Worm (Caenorhabditis elegans) whole organism, L4 larva: ENCODE results near the gene ZK370.4.
A peak's percentile ranks its signal among the peaks of the same experiment; 100 is the strongest.

ENCODE experiments used
- F10B5.3 ChIP-seq: sonication (generic microtip); optimal IDR thresholded peaks from 2 replicates; lab custom pipeline; 2016; ENCODE audit warnings: mild to moderate bottlenecking, missing genetic modification characterization, missing compliant biosample characterization
- R02D3.7 ChIP-seq: fragments of 150-350 bp; sonication (generic microtip); optimal IDR thresholded peaks from 3 replicates; lab custom pipeline; 2014; ENCODE audit warnings: missing biosample characterization, missing genetic modification characterization
- T20F7.1 ChIP-seq: fragments of 200-800 bp; sonication (Bioruptor generic); optimal IDR thresholded peaks from 2 replicates; lab custom pipeline; 2018; ENCODE audit warnings: mild to moderate bottlenecking, missing genetic modification characterization, missing compliant biosample characterization
- Y48G9A.11 ChIP-seq: fragments of 200-800 bp; sonication (Bioruptor generic); IDR thresholded peaks from 2 replicates; pipeline ENCODE4 v1.3.6; 2022; ENCODE audit warnings: missing genetic modification reagents, missing genetic modification characterization, missing compliant biosample characterization
- Y5F2A.4 ChIP-seq: fragments of 200-800 bp; sonication (Bioruptor generic); optimal IDR thresholded peaks from 2 replicates; lab custom pipeline; 2018; ENCODE audit warnings: mild to moderate bottlenecking, missing genetic modification characterization, missing compliant biosample characterization
- ZK337.2 ChIP-seq: fragments of 200-800 bp; sonication (Bioruptor generic); IDR thresholded peaks from 2 replicates; pipeline ENCODE4 v1.3.6; 2022; ENCODE audit warnings: missing genetic modification reagents, missing genetic modification characterization, missing compliant biosample characterization
- aha-1 ChIP-seq: fragments of 150-350 bp; peaks from one replicate; lab custom pipeline; 2014; ENCODE audit warnings: missing biosample characterization, missing genetic modification characterization
- arid-1 ChIP-seq: fragments of 200-800 bp; sonication (Bioruptor generic); conservative IDR thresholded peaks from 2 replicates; pipeline ENCODE4 v1.3.6; 2022; ENCODE audit warnings: missing genetic modification reagents, missing genetic modification characterization, missing compliant biosample characterization
- ceh-32 ChIP-seq: sonication (generic microtip); optimal IDR thresholded peaks from 2 replicates; lab custom pipeline; 2016; ENCODE audit warnings: mild to moderate bottlenecking, missing genetic modification characterization, missing compliant biosample characterization; ENCODE audit not compliant: poor library complexity
- ceh-62 ChIP-seq: sonication (generic microtip); optimal IDR thresholded peaks from 2 replicates; lab custom pipeline; 2017; ENCODE audit warnings: missing biosample characterization, missing genetic modification characterization
- cey-2 ChIP-seq: sonication (generic microtip); optimal IDR thresholded peaks from 3 replicates; lab custom pipeline; 2017; ENCODE audit warnings: missing genetic modification characterization, mild to moderate bottlenecking, missing compliant biosample characterization, antibody characterized with exemption, borderline replicate concordance; ENCODE audit not compliant: insufficient read depth
- ctbp-1 ChIP-seq: fragments of 200-800 bp; sonication (Bioruptor generic); IDR thresholded peaks from 2 replicates; pipeline ENCODE4 v1.3.6; 2022; ENCODE audit warnings: missing genetic modification reagents, missing genetic modification characterization, missing compliant biosample characterization
- daf-16 ChIP-seq, 3 experiments: sonication (generic microtip); optimal IDR thresholded peaks; 2 replicates each; lab custom pipeline; 2016 to 2017; ENCODE audit warnings: missing genetic modification characterization in 3 of 3, missing genetic modification reagents in 3 of 3, mild to moderate bottlenecking in 2 of 3, missing compliant biosample characterization in 2 of 3, missing biosample characterization in 1 of 3, moderate library complexity in 1 of 3
- dmd-8 ChIP-seq: fragments of 200-800 bp; sonication (Bioruptor generic); IDR thresholded peaks from 2 replicates; pipeline ENCODE4 v1.3.6; 2022; ENCODE audit warnings: missing genetic modification characterization, missing compliant biosample characterization
- dpl-1 ChIP-seq: fragments of 150-350 bp; optimal IDR thresholded peaks from 2 replicates; lab custom pipeline; 2014; ENCODE audit warnings: missing biosample characterization, missing genetic modification reagents, missing genetic modification characterization
- duxl-1 ChIP-seq: sonication (generic microtip); optimal IDR thresholded peaks from 2 replicates; lab custom pipeline; 2016; ENCODE audit warnings: mild to moderate bottlenecking, missing genetic modification characterization, moderate library complexity, missing compliant biosample characterization; ENCODE audit not compliant: poor library complexity
- dve-1 ChIP-seq: sonication (generic microtip); optimal IDR thresholded peaks from 2 replicates; lab custom pipeline; 2017; ENCODE audit warnings: antibody characterized with exemption, mild to moderate bottlenecking, missing genetic modification characterization, missing compliant biosample characterization; ENCODE audit not compliant: insufficient read depth
- egl-27 ChIP-seq: sonication (generic microtip); optimal IDR thresholded peaks from 3 replicates; lab custom pipeline; 2017; ENCODE audit warnings: missing biosample characterization, missing genetic modification reagents, missing genetic modification characterization
- hif-1 ChIP-seq, 2 experiments: sonication (generic microtip); optimal IDR thresholded peaks; 2 replicates each; lab custom pipeline; 2016 to 2017; ENCODE audit warnings: missing compliant biosample characterization in 2 of 2, missing genetic modification characterization in 2 of 2, missing genetic modification reagents in 2 of 2, missing genotype in 2 of 2, mild to moderate bottlenecking in 1 of 2
- lin-1 ChIP-seq: fragments of 200-800 bp; sonication (Bioruptor generic); IDR thresholded peaks from 2 replicates; pipeline ENCODE4 v1.3.6; 2022; ENCODE audit warnings: missing genetic modification reagents, missing genetic modification characterization, missing compliant biosample characterization
- lin-13 ChIP-seq: fragments of 150-350 bp; optimal IDR thresholded peaks from 2 replicates; lab custom pipeline; 2014; ENCODE audit warnings: missing biosample characterization, missing genetic modification reagents, missing genetic modification characterization
- lin-29 ChIP-seq: fragments of 200-800 bp; sonication (Bioruptor generic); IDR thresholded peaks from 2 replicates; pipeline ENCODE4 v1.3.6; 2022; ENCODE audit warnings: missing genetic modification reagents, missing genetic modification characterization, missing compliant biosample characterization
- lir-3 ChIP-seq: sonication (generic microtip); optimal IDR thresholded peaks from 2 replicates; lab custom pipeline; 2016; ENCODE audit warnings: mild to moderate bottlenecking, missing genetic modification characterization, missing compliant biosample characterization
- lsy-2 ChIP-seq, 2 experiments: fragments of 150-350 bp in 1 of 2; sonication (generic microtip) in 1 of 2; optimal IDR thresholded peaks; 2 replicates each; lab custom pipeline; 2014 to 2017; ENCODE audit warnings: missing biosample characterization in 2 of 2, missing genetic modification characterization in 2 of 2
- mep-1 ChIP-seq: fragments of 150-350 bp; sonication (generic microtip); optimal IDR thresholded peaks from 3 replicates; lab custom pipeline; 2014; ENCODE audit warnings: missing biosample characterization, missing genetic modification characterization
- mes-2 ChIP-seq: sonication (generic microtip); optimal IDR thresholded peaks from 2 replicates; lab custom pipeline; 2016; ENCODE audit warnings: missing genotype, mild to moderate bottlenecking, missing genetic modification characterization, missing compliant biosample characterization; ENCODE audit not compliant: poor library complexity, severe bottlenecking
- mxl-2 ChIP-seq: fragments of 200-800 bp; sonication (Bioruptor generic); conservative IDR thresholded peaks from 2 replicates; pipeline ENCODE4 v1.3.6; 2022; ENCODE audit warnings: missing genetic modification reagents, missing genetic modification characterization, missing compliant biosample characterization
- mxl-3 ChIP-seq: fragments of 200-800 bp; sonication (Bioruptor generic); optimal IDR thresholded peaks from 2 replicates; lab custom pipeline; 2018; ENCODE audit warnings: mild to moderate bottlenecking, missing genetic modification characterization, missing compliant biosample characterization
- nhr-10 ChIP-seq: fragments of 150-350 bp; optimal IDR thresholded peaks from 2 replicates; lab custom pipeline; 2014; ENCODE audit warnings: missing biosample characterization, missing genetic modification characterization
- nhr-237 ChIP-seq: sonication (generic microtip); optimal IDR thresholded peaks from 2 replicates; lab custom pipeline; 2017; ENCODE audit warnings: missing biosample characterization, missing genetic modification characterization
- nhr-28 ChIP-seq: fragments of 150-350 bp; optimal IDR thresholded peaks from 2 replicates; lab custom pipeline; 2014; ENCODE audit warnings: missing biosample characterization, missing genetic modification characterization
- nhr-6 ChIP-seq: fragments of 150-350 bp; optimal IDR thresholded peaks from 2 replicates; lab custom pipeline; 2014; ENCODE audit warnings: missing biosample characterization, missing genetic modification characterization
- nhr-76 ChIP-seq: fragments of 150-350 bp; optimal IDR thresholded peaks from 2 replicates; lab custom pipeline; 2014; ENCODE audit warnings: missing biosample characterization, missing genetic modification characterization
- nhr-77 ChIP-seq: fragments of 150-350 bp; optimal IDR thresholded peaks from 2 replicates; lab custom pipeline; 2014; ENCODE audit warnings: missing biosample characterization, missing genetic modification characterization
- pha-4 ChIP-seq, 2 experiments: fragments of 150-350 bp in 1 of 2; fragments of 200-800 bp in 1 of 2; sonication (Bioruptor generic) in 1 of 2; IDR thresholded peaks in 1 of 2; optimal IDR thresholded peaks in 1 of 2; 2 replicates each; pipeline versions ENCODE4 v1.3.6 to Lab custom; 2014 to 2022; ENCODE audit warnings: missing genetic modification characterization in 2 of 2, missing genetic modification reagents in 2 of 2, missing biosample characterization in 1 of 2, missing compliant biosample characterization in 1 of 2
- set-16 ChIP-seq: fragments of 200-800 bp; sonication (Bioruptor generic); IDR thresholded peaks from 2 replicates; pipeline ENCODE4 v1.3.6; 2022; ENCODE audit warnings: missing genetic modification reagents, missing genetic modification characterization, missing compliant biosample characterization
- zip-2 ChIP-seq: fragments of 150-350 bp; optimal IDR thresholded peaks from 2 replicates; lab custom pipeline; 2014; ENCODE audit warnings: missing biosample characterization, missing genetic modification characterization
- ztf-11 ChIP-seq: fragments of 150-350 bp; optimal IDR thresholded peaks from 2 replicates; lab custom pipeline; 2014; ENCODE audit warnings: missing biosample characterization, missing genetic modification characterization
- ztf-7 ChIP-seq: fragments of 150-350 bp; optimal IDR thresholded peaks from 2 replicates; lab custom pipeline; 2014; ENCODE audit warnings: missing biosample characterization, missing genetic modification characterization

Gene ZK370.4

ce11 chrIII:8754682-8755081 is 23.5 kb upstream of the ZK370.4 start, which contains the start of gene tomm-70:
TSS of gene tomm-70 (minus strand) at chrIII:8754750.
- TF ChIP-seq zip-2 (tag; lab: Kevin White, UChicago), result no peak
- no peak for TF ChIP-seq mxl-3 (GFP tag; lab: Kevin White, UChicago)
- TF ChIP-seq duxl-1, result no peak
- no peak for TF ChIP-seq Y48G9A.11 (GFP tag; lab: Robert Waterston, UW)
- no peak for TF ChIP-seq F10B5.3 (tag; lab: Kevin White, UChicago)
- TF ChIP-seq lir-3 (tag; lab: Kevin White, UChicago), result no peak
- TF ChIP-seq pha-4 (GFP tag; IDR thresholded peaks at IDR 0.05; lab: Robert Waterston, UW), result no peak
- no peak for TF ChIP-seq pha-4 (tag; optimal IDR thresholded peaks at IDR 0.05; lab: Kevin White, UChicago)
- TF ChIP-seq lsy-2 (tag; optimal IDR thresholded peaks at IDR 0.05; lab: Kevin White, UChicago), result peak in 1 of 2 experiments; percentile 43
- TF ChIP-seq mep-1 (tag; lab: Kevin White, UChicago), result no peak
- peak; percentile 92 for TF ChIP-seq T20F7.1 (GFP tag; lab: Kevin White, UChicago)
- no peak for TF ChIP-seq daf-16 (GFP tag; optimal IDR thresholded peaks at IDR 0.05; lab: Kevin White, UChicago)
- peak; percentile 66 for TF ChIP-seq daf-16 (tag; optimal IDR thresholded peaks at IDR 0.05; lab: Kevin White, UChicago)
- no peak for TF ChIP-seq dmd-8 (GFP tag; lab: Robert Waterston, UW)
- TF ChIP-seq ctbp-1 (GFP tag; lab: Robert Waterston, UW), result no peak
- no peak for TF ChIP-seq aha-1 (tag; lab: Kevin White, UChicago)
- TF ChIP-seq R02D3.7, result peak; percentile 62
- TF ChIP-seq ZK337.2 (GFP tag; lab: Robert Waterston, UW), result no peak
- TF ChIP-seq Y5F2A.4, result no peak
- no peak for TF ChIP-seq set-16 (GFP tag; lab: Robert Waterston, UW)
- no peak for TF ChIP-seq dpl-1 (GFP tag; lab: Kevin White, UChicago)
- TF ChIP-seq hif-1 (tag; optimal IDR thresholded peaks at IDR 0.05; lab: Kevin White, UChicago), result no peak
- TF ChIP-seq nhr-77 (tag; lab: Kevin White, UChicago), result no peak
- TF ChIP-seq nhr-237 (tag; lab: Kevin White, UChicago), result no peak
- peak; percentile 4 for TF ChIP-seq dve-1 (tag; lab: Kevin White, UChicago)
- peak; percentile 6 for TF ChIP-seq nhr-28
- peak; percentile 6 for TF ChIP-seq mes-2 (tag; lab: Kevin White, UChicago)
- no peak for TF ChIP-seq lin-29
- no peak for TF ChIP-seq ceh-62 (tag; lab: Kevin White, UChicago)
- TF ChIP-seq nhr-6 (tag; lab: Kevin White, UChicago), result no peak

- no peak for TF ChIP-seq ztf-7 (tag; lab: Kevin White, UChicago)
- no peak for TF ChIP-seq lin-13
- TF ChIP-seq set-16 (GFP tag; lab: Robert Waterston, UW), result no peak
- no peak for TF ChIP-seq ceh-32 (tag; lab: Kevin White, UChicago)
- no peak for TF ChIP-seq arid-1 (GFP tag; lab: Robert Waterston, UW)
- no peak for TF ChIP-seq R02D3.7
- no peak for TF ChIP-seq zip-2 (tag; lab: Kevin White, UChicago)
- no peak for TF ChIP-seq lsy-2 (tag; optimal IDR thresholded peaks at IDR 0.05; lab: Kevin White, UChicago)
- TF ChIP-seq nhr-10 (tag; lab: Kevin White, UChicago), result no peak
- no peak for TF ChIP-seq lin-1 (GFP tag; lab: Robert Waterston, UW)
- no peak for TF ChIP-seq cey-2 (tag; lab: Kevin White, UChicago)
- no peak for TF ChIP-seq egl-27 (tag; lab: Kevin White, UChicago)
- no peak for TF ChIP-seq ztf-11 (tag; lab: Kevin White, UChicago)
- TF ChIP-seq mxl-2 (GFP tag; lab: Robert Waterston, UW), result no peak
- TF ChIP-seq nhr-76 (tag; lab: Kevin White, UChicago), result no peak
- TF ChIP-seq nhr-237 (tag; lab: Kevin White, UChicago), result no peak
Measured at ce11 chrIII:8750606-8751005, 19.4 kb upstream of the ZK370.4 start, which contains the start of gene ugtp-1. TSS of gene ugtp-1 (minus strand) at chrIII:8750706.
